Fruit fly (Drosophila melanogaster) Kc167 (cell line): ENCODE measurements around the gene Sems.

Experiments used
- Myc ChIP-seq: fragments of >200 bp; optimal IDR thresholded peaks from 2 replicates; lab custom pipeline; 2017; ENCODE audit warnings: missing external identifiers
- Sin3A ChIP-seq: fragments of >200 bp; optimal IDR thresholded peaks from 2 replicates; lab custom pipeline; 2018; ENCODE audit warnings: missing external identifiers
- h ChIP-seq: fragments of >200 bp; optimal IDR thresholded peaks from 3 replicates; lab custom pipeline; 2018; ENCODE audit warnings: missing external identifiers
- insv ChIP-seq: fragments of >200 bp; optimal IDR thresholded peaks from 3 replicates; lab custom pipeline; 2018; ENCODE audit warnings: missing external identifiers
- psq ChIP-seq: fragments of >200 bp; optimal IDR thresholded peaks from 2 replicates; lab custom pipeline; 2017; ENCODE audit warnings: missing external identifiers

- TF ChIP-seq insv (no peak), Sin3A (lab: Kevin White, UChicago) (no peak), psq (no peak), Myc (lab: Kevin White, UChicago) (no peak), h (lab: Kevin White, UChicago) (no peak)
Measured at dm6 chr3L:20984414-20985208, 28.1 kb upstream of the Sems start.
